Worm (Caenorhabditis elegans): ENCODE results near the gene F46F5.1.

- TF ChIP-seq dao-5 (tag; optimal IDR thresholded peaks at IDR 0.05) (no peak), him-1 (tag; optimal IDR thresholded peaks at IDR 0.05) (no peak)
Measured at ce11 chrII:765219-765618, 26.5 kb downstream of the F46F5.1 start, which contains the start of gene C08G5.7.
